Worm (Caenorhabditis elegans) whole organism, young adult: Measurements from ENCODE around the gene glrx-3.

ENCODE experiments used
- D2030.7 ChIP-seq: fragments of 200-800 bp; sonication (Bioruptor generic); IDR thresholded peaks from 2 replicates; pipeline ENCODE4 v1.3.6; 2022; ENCODE audit warnings: missing genetic modification reagents, missing genetic modification characterization, missing compliant biosample characterization
- F22D6.2 ChIP-seq: sonication (generic microtip); optimal IDR thresholded peaks from 2 replicates; lab custom pipeline; 2016; ENCODE audit warnings: mild to moderate bottlenecking, missing genetic modification characterization, missing compliant biosample characterization
- F33H1.4 ChIP-seq: fragments of 200-800 bp; sonication (Bioruptor generic); IDR thresholded peaks from 2 replicates; pipeline ENCODE4 v1.3.6; 2022; ENCODE audit warnings: missing genetic modification reagents, missing genetic modification characterization, missing compliant biosample characterization
- F57C9.4 ChIP-seq: sonication (generic microtip); optimal IDR thresholded peaks from 2 replicates; lab custom pipeline; 2017; ENCODE audit warnings: mild to moderate bottlenecking, missing genetic modification characterization, missing compliant biosample characterization
- K11D2.4 ChIP-seq: fragments of 200-800 bp; sonication (Bioruptor generic); IDR thresholded peaks from 2 replicates; pipeline ENCODE4 v1.3.6; 2022; ENCODE audit warnings: missing genetic modification reagents, missing genetic modification characterization, missing compliant biosample characterization
- T07F8.4 ChIP-seq: sonication (generic microtip); optimal IDR thresholded peaks from 2 replicates; lab custom pipeline; 2016; ENCODE audit warnings: mild to moderate bottlenecking, missing genetic modification characterization, moderate library complexity, missing compliant biosample characterization
- Y53F4B.3 ChIP-seq: fragments of 200-800 bp; sonication (Bioruptor generic); IDR thresholded peaks from 2 replicates; pipeline ENCODE4 v1.3.6; 2022; ENCODE audit warnings: missing genetic modification reagents, missing genetic modification characterization, missing compliant biosample characterization
- Y95B8A.8 ChIP-seq: fragments of 200-800 bp; sonication (Bioruptor generic); IDR thresholded peaks from 2 replicates; pipeline ENCODE4 v1.3.6; 2022; ENCODE audit warnings: missing genetic modification reagents, missing genetic modification characterization, missing compliant biosample characterization
- ama-1 ChIP-seq, 3 experiments: fragments of 150-350 bp in 1 of 3; sonication (generic microtip) in 2 of 3; optimal IDR thresholded peaks; 2 replicates each; lab custom pipeline; 2014 to 2018; ENCODE audit warnings: missing biosample characterization in 2 of 3, missing genetic modification characterization in 2 of 3, missing genetic modification reagents in 2 of 3
- atf-7 ChIP-seq: sonication (generic microtip); optimal IDR thresholded peaks from 2 replicates; lab custom pipeline; 2017; ENCODE audit warnings: mild to moderate bottlenecking, missing genetic modification characterization, missing compliant biosample characterization
- attf-5 ChIP-seq: fragments of 200-800 bp; sonication (Bioruptor generic); optimal IDR thresholded peaks from 2 replicates; lab custom pipeline; 2018; ENCODE audit warnings: mild to moderate bottlenecking, missing genetic modification characterization, missing compliant biosample characterization
- ceh-27 ChIP-seq: fragments of 200-800 bp; sonication (Bioruptor generic); optimal IDR thresholded peaks from 2 replicates; lab custom pipeline; 2018; ENCODE audit warnings: mild to moderate bottlenecking, missing genetic modification characterization, moderate library complexity, missing compliant biosample characterization
- dpff-1 ChIP-seq: sonication (generic microtip); optimal IDR thresholded peaks from 2 replicates; lab custom pipeline; 2017; ENCODE audit warnings: mild to moderate bottlenecking, missing genetic modification characterization, missing compliant biosample characterization
- dpl-1 ChIP-seq: fragments of 150-350 bp; optimal IDR thresholded peaks from 2 replicates; lab custom pipeline; 2014; ENCODE audit warnings: missing biosample characterization, missing genetic modification reagents, missing genetic modification characterization
- efl-1 ChIP-seq: fragments of 150-350 bp; optimal IDR thresholded peaks from 2 replicates; lab custom pipeline; 2014; ENCODE audit warnings: missing biosample characterization, missing genetic modification reagents, missing genetic modification characterization
- ekl-4 ChIP-seq: fragments of 200-800 bp; sonication (Bioruptor generic); IDR thresholded peaks from 2 replicates; pipeline ENCODE4 v1.3.6; 2022; ENCODE audit warnings: missing genetic modification reagents, missing genetic modification characterization, missing compliant biosample characterization
- gei-17 ChIP-seq: fragments of 200-800 bp; sonication (Bioruptor generic); optimal IDR thresholded peaks from 2 replicates; lab custom pipeline; 2018; ENCODE audit warnings: mild to moderate bottlenecking, missing genetic modification characterization, missing compliant biosample characterization
- him-1 ChIP-seq: sonication (generic microtip); optimal IDR thresholded peaks from 2 replicates; lab custom pipeline; 2016; ENCODE audit warnings: missing genotype, missing genetic modification reagents, missing genetic modification characterization, missing compliant biosample characterization
- hlh-12 ChIP-seq: sonication (generic microtip); optimal IDR thresholded peaks from 2 replicates; lab custom pipeline; 2016; ENCODE audit warnings: missing genetic modification characterization, missing compliant biosample characterization
- hmg-20 ChIP-seq: fragments of 200-800 bp; sonication (Bioruptor generic); IDR thresholded peaks from 2 replicates; pipeline ENCODE4 v1.3.6; 2022; ENCODE audit warnings: missing genetic modification reagents, missing genetic modification characterization, missing compliant biosample characterization
- hrde-1 ChIP-seq: sonication (generic microtip); optimal IDR thresholded peaks from 2 replicates; lab custom pipeline; 2016; ENCODE audit warnings: missing genetic modification characterization, mild to moderate bottlenecking, missing compliant biosample characterization, moderate library complexity, missing genotype, missing genetic modification reagents, borderline replicate concordance
- let-607 ChIP-seq, 2 experiments: fragments of 200-800 bp in 1 of 2; sonication (Bioruptor generic) in 1 of 2; sonication (generic microtip) in 1 of 2; optimal IDR thresholded peaks; 2 replicates each; lab custom pipeline; 2016 to 2018; ENCODE audit warnings: mild to moderate bottlenecking in 2 of 2, missing compliant biosample characterization in 2 of 2, missing genetic modification characterization in 2 of 2, moderate library complexity in 2 of 2, missing genotype in 1 of 2
- lin-26 ChIP-seq: fragments of 200-800 bp; sonication (Bioruptor generic); IDR thresholded peaks from 2 replicates; pipeline ENCODE4 v1.3.6; 2022; ENCODE audit warnings: missing genetic modification reagents, missing genetic modification characterization, missing compliant biosample characterization
- lin-35 ChIP-seq, 3 experiments: fragments of 150-350 bp in 2 of 3; sonication (generic microtip) in 1 of 3; optimal IDR thresholded peaks; 2 replicates each; lab custom pipeline; 2014 to 2018; ENCODE audit warnings: missing biosample characterization in 3 of 3, missing genetic modification characterization in 3 of 3, missing genetic modification reagents in 3 of 3
- lin-54 ChIP-seq: fragments of 200-800 bp; sonication (Bioruptor generic); optimal IDR thresholded peaks from 2 replicates; lab custom pipeline; 2018; ENCODE audit warnings: mild to moderate bottlenecking, missing genetic modification characterization, missing compliant biosample characterization
- lir-1 ChIP-seq: fragments of 200-800 bp; sonication (Bioruptor generic); conservative IDR thresholded peaks from 2 replicates; pipeline ENCODE4 v1.3.6; 2022; ENCODE audit warnings: missing genetic modification reagents, missing genetic modification characterization, missing compliant biosample characterization
- lsl-1 ChIP-seq: fragments of 200-800 bp; sonication (Bioruptor generic); optimal IDR thresholded peaks from 2 replicates; lab custom pipeline; 2018; ENCODE audit warnings: mild to moderate bottlenecking, missing genetic modification characterization, moderate library complexity, missing compliant biosample characterization
- madf-10 ChIP-seq: sonication (generic microtip); optimal IDR thresholded peaks from 2 replicates; lab custom pipeline; 2016; ENCODE audit warnings: mild to moderate bottlenecking, missing genetic modification characterization, missing compliant biosample characterization
- madf-8 ChIP-seq: fragments of 200-800 bp; sonication (Bioruptor generic); conservative IDR thresholded peaks from 2 replicates; pipeline ENCODE4 v1.3.6; 2022; ENCODE audit warnings: missing genetic modification reagents, missing genetic modification characterization, missing compliant biosample characterization
- mcd-1 ChIP-seq: fragments of 200-800 bp; sonication (Bioruptor generic); IDR thresholded peaks from 2 replicates; pipeline ENCODE4 v1.3.6; 2022; ENCODE audit warnings: missing genetic modification reagents, missing genetic modification characterization, missing compliant biosample characterization
- nfya-1 ChIP-seq: sonication (generic microtip); optimal IDR thresholded peaks from 2 replicates; lab custom pipeline; 2017; ENCODE audit warnings: antibody characterized with exemption, missing compliant biosample characterization, missing genetic modification characterization, borderline replicate concordance; ENCODE audit not compliant: insufficient read depth
- nhr-80 ChIP-seq: sonication (generic microtip); optimal IDR thresholded peaks from 2 replicates; lab custom pipeline; 2016; ENCODE audit warnings: missing genetic modification characterization, missing compliant biosample characterization
- pha-4 ChIP-seq: fragments of 150-350 bp; sonication (generic microtip); optimal IDR thresholded peaks from 2 replicates; lab custom pipeline; 2014; ENCODE audit warnings: missing biosample characterization, missing genetic modification reagents, missing genetic modification characterization
- rcor-1 ChIP-seq: fragments of 200-800 bp; sonication (Bioruptor generic); IDR thresholded peaks from 2 replicates; pipeline ENCODE4 v1.3.6; 2022; ENCODE audit warnings: missing genetic modification reagents, missing genetic modification characterization, missing compliant biosample characterization
- rpc-1 ChIP-seq, 2 experiments: fragments of 150-350 bp in 1 of 2; sonication (generic microtip) in 1 of 2; optimal IDR thresholded peaks; 2 replicates each; lab custom pipeline; 2014 to 2018; ENCODE audit warnings: missing biosample characterization in 1 of 2, missing genetic modification characterization in 1 of 2, missing genetic modification reagents in 1 of 2, missing genotype in 1 of 2
- snpc-1.1 ChIP-seq: sonication (generic microtip); optimal IDR thresholded peaks from 2 replicates; lab custom pipeline; 2017; ENCODE audit warnings: missing genetic modification characterization, mild to moderate bottlenecking, missing compliant biosample characterization, antibody characterized with exemption, moderate library complexity, missing genotype, missing genetic modification reagents; ENCODE audit not compliant: insufficient read depth
- snpc-1.3 ChIP-seq: sonication (generic microtip); optimal IDR thresholded peaks from 2 replicates; lab custom pipeline; 2017; ENCODE audit warnings: missing genetic modification characterization, mild to moderate bottlenecking, missing compliant biosample characterization, antibody characterized with exemption, moderate library complexity, missing genotype, missing genetic modification reagents; ENCODE audit not compliant: insufficient read depth
- snpc-3.4 ChIP-seq: sonication (generic microtip); optimal IDR thresholded peaks from 2 replicates; lab custom pipeline; 2017; ENCODE audit warnings: missing genetic modification characterization, mild to moderate bottlenecking, missing compliant biosample characterization, antibody characterized with exemption, moderate library complexity, missing genotype, missing genetic modification reagents
- somi-1 ChIP-seq: fragments of 200-800 bp; sonication (Bioruptor generic); optimal IDR thresholded peaks from 2 replicates; lab custom pipeline; 2018; ENCODE audit warnings: mild to moderate bottlenecking, missing genetic modification characterization, missing compliant biosample characterization
- sptf-2 ChIP-seq: fragments of 200-800 bp; sonication (Bioruptor generic); optimal IDR thresholded peaks from 2 replicates; lab custom pipeline; 2018; ENCODE audit warnings: mild to moderate bottlenecking, missing genetic modification characterization, missing compliant biosample characterization
- tbx-9 ChIP-seq: sonication (generic microtip); optimal IDR thresholded peaks from 2 replicates; lab custom pipeline; 2016; ENCODE audit warnings: borderline replicate concordance, missing genetic modification characterization, inconsistent platforms, missing compliant biosample characterization
- unc-62 ChIP-seq: fragments of 150-350 bp; optimal IDR thresholded peaks from 2 replicates; lab custom pipeline; 2014; ENCODE audit warnings: missing biosample characterization, missing genetic modification reagents, missing genetic modification characterization
- xnd-1 ChIP-seq: sonication (generic microtip); optimal IDR thresholded peaks from 2 replicates; lab custom pipeline; 2016; ENCODE audit warnings: missing genotype, missing genetic modification reagents, missing genetic modification characterization, missing compliant biosample characterization
- ztf-25 ChIP-seq: fragments of 200-800 bp; sonication (Bioruptor generic); IDR thresholded peaks from 2 replicates; pipeline ENCODE4 v1.3.6; 2022; ENCODE audit warnings: missing genetic modification reagents, missing genetic modification characterization, missing compliant biosample characterization
- ztf-28 ChIP-seq: fragments of 200-800 bp; sonication (Bioruptor generic); IDR thresholded peaks from 2 replicates; pipeline ENCODE4 v1.3.6; 2022; ENCODE audit warnings: missing genetic modification reagents, missing genetic modification characterization, missing compliant biosample characterization
- ztf-6 ChIP-seq: fragments of 200-800 bp; sonication (Bioruptor generic); IDR thresholded peaks from 2 replicates; pipeline ENCODE4 v1.3.6; 2022; ENCODE audit warnings: missing genetic modification reagents, missing genetic modification characterization, missing compliant biosample characterization

The glrx-3 gene

ce11 chrV:4375807-4376564, 34.9 kb upstream of the glrx-3 start, which contains the start of gene F32D1.7:
F32D1.7 (minus strand) TSS chrV:4376173.
- TF ChIP-seq hlh-12 (no peak), mcd-1 (GFP tag; lab: Robert Waterston, UW) (peak; percentile 53; the same call in 1 of the 2 replicates), F22D6.2 (tag; lab: Kevin White, UChicago) (no peak), unc-62 (GFP tag; lab: Kevin White, UChicago) (no peak), F57C9.4 (tag; lab: Kevin White, UChicago) (no peak), snpc-1.1 (peak; percentile 61), lsl-1 (GFP tag; lab: Kevin White, UChicago) (peak; percentile 99), lin-35 (GFP tag; optimal IDR thresholded peaks at IDR 0.05; lab: Kevin White, UChicago) (peak in 1 of 3 experiments; percentile 12), hrde-1 (tag; lab: Kevin White, UChicago) (no peak), tbx-9 (tag; lab: Kevin White, UChicago) (no peak), ekl-4 (GFP tag; lab: Robert Waterston, UW) (no peak), dpl-1 (GFP tag; lab: Kevin White, UChicago) (peak; percentile 90), lir-1 (no peak; the same call in 1 of the 2 replicates), Y53F4B.3 (GFP tag; lab: Robert Waterston, UW) (no peak), nhr-80 (no peak), efl-1 (GFP tag; lab: Kevin White, UChicago) (peak; percentile 95), snpc-3.4 (peak; percentile 70), rpc-1 (optimal IDR thresholded peaks at IDR 0.05; lab: Kevin White, UChicago) (no peak), rpc-1 (tag; optimal IDR thresholded peaks at IDR 0.05; lab: Kevin White, UChicago) (no peak), attf-5 (GFP tag; lab: Kevin White, UChicago) (no peak), ztf-28 (GFP tag; lab: Robert Waterston, UW) (no peak), ceh-27 (GFP tag; lab: Kevin White, UChicago) (no peak), ama-1 (optimal IDR thresholded peaks at IDR 0.05; lab: Kevin White, UChicago) (no peak), ama-1 (GFP tag; optimal IDR thresholded peaks at IDR 0.05; lab: Kevin White, UChicago) (no peak), madf-10 (no peak), K11D2.4 (no peak), nfya-1 (tag; lab: Kevin White, UChicago) (no peak), D2030.7 (GFP tag; lab: Robert Waterston, UW) (peak; percentile 87), snpc-1.3 (peak; percentile 36), him-1 (tag; lab: Kevin White, UChicago) (peak; percentile 34), madf-8 (GFP tag; lab: Robert Waterston, UW) (peak; percentile 98), ztf-6 (GFP tag; lab: Robert Waterston, UW) (no peak), F33H1.4 (GFP tag; lab: Robert Waterston, UW) (peak; percentile 78), dpff-1 (tag; lab: Kevin White, UChicago) (no peak), let-607 (tag; optimal IDR thresholded peaks at IDR 0.05; lab: Kevin White, UChicago) (no peak), Y95B8A.8 (0 out of 2 replicates have a peak, but pooled peaks have one; percentile 49), somi-1 (GFP tag; lab: Kevin White, UChicago) (no peak), lin-26 (GFP tag; lab: Robert Waterston, UW) (no peak), lin-54 (GFP tag; lab: Kevin White, UChicago) (peak; percentile 91), atf-7 (no peak), T07F8.4 (no peak), gei-17 (GFP tag; lab: Kevin White, UChicago) (no peak), xnd-1 (tag; lab: Kevin White, UChicago) (peak; percentile 93), hmg-20 (GFP tag; lab: Robert Waterston, UW) (no peak), rcor-1 (peak; percentile 66), pha-4 (no peak), ztf-25 (GFP tag; lab: Robert Waterston, UW) (no peak), sptf-2 (GFP tag; lab: Kevin White, UChicago) (no peak)
